Fruit fly (Drosophila melanogaster): ENCODE data around the gene CG31496.

Gene CG31496

dm6 chr3R:7346445-7346844 lies 1.6 kb downstream of the CG31496 start, which contains the start of gene nxf4 (continued):
- TF ChIP-seq CG6276 (GFP tag; optimal IDR thresholded peaks at IDR 0.05), result no peak
- TF ChIP-seq svp (GFP tag), result peak; percentile 67
- peak; percentile 8 for TF ChIP-seq Sox14 (GFP tag; optimal IDR thresholded peaks at IDR 0.05)
- TF ChIP-seq CG6792 (GFP tag; optimal IDR thresholded peaks at IDR 0.05), result no peak

- no peak for TF ChIP-seq Sox102F (GFP tag; optimal IDR thresholded peaks at IDR 0.05)
- no peak for TF ChIP-seq eg (GFP tag; IDR thresholded peaks at IDR 0.05)
- no peak for TF ChIP-seq net (GFP tag; optimal IDR thresholded peaks at IDR 0.05)
- TF ChIP-seq CG34406 (GFP tag; optimal IDR thresholded peaks at IDR 0.05), result no peak
- no peak for TF ChIP-seq CG7368 (GFP tag; optimal IDR thresholded peaks at IDR 0.05)
- TF ChIP-seq CG15336 (GFP tag; IDR thresholded peaks at IDR 0.05), result no peak
- no peak for TF ChIP-seq CG8119 (GFP tag; IDR thresholded peaks at IDR 0.05)
- no peak for TF ChIP-seq esn (GFP tag; optimal IDR thresholded peaks at IDR 0.05)
Measured at dm6 chr3R:7349452-7349851, 4.6 kb downstream of the CG31496 start, which contains the start of gene CG43290. CG43290 (minus strand) TSS chr3R:7349552.

- TF ChIP-seq fkh (GFP tag; optimal IDR thresholded peaks at IDR 0.05) (no peak), Eip75B (GFP tag; optimal IDR thresholded peaks at IDR 0.05) (no peak), Sox102F (GFP tag; optimal IDR thresholded peaks at IDR 0.05) (no peak), achi (GFP tag; optimal IDR thresholded peaks at IDR 0.05) (no peak), Gug (GFP tag; IDR thresholded peaks at IDR 0.05) (no peak), CG31627 (GFP tag; optimal IDR thresholded peaks at IDR 0.05) (no peak), CG7368 (GFP tag; optimal IDR thresholded peaks at IDR 0.05) (no peak), Hr39 (GFP tag; optimal IDR thresholded peaks at IDR 0.05) (no peak), CG11762 (GFP tag; optimal IDR thresholded peaks at IDR 0.05; ENCODE audit: insufficient read depth) (no peak), svp (GFP tag) (no peak), Ets96B (tag; optimal IDR thresholded peaks at IDR 0.05) (no peak), Eip93F (GFP tag; optimal IDR thresholded peaks at IDR 0.05) (no peak), Hr4 (GFP tag; optimal IDR thresholded peaks at IDR 0.05) (no peak), CG8319 (GFP tag; optimal IDR thresholded peaks at IDR 0.05) (no peak), spab (GFP tag; optimal IDR thresholded peaks at IDR 0.05) (no peak), fd59A (GFP tag; optimal IDR thresholded peaks at IDR 0.05) (no peak), CG1621 (tag; optimal IDR thresholded peaks at IDR 0.05) (no peak), lz (GFP tag; optimal IDR thresholded peaks at IDR 0.05) (no peak), acj6 (GFP tag; optimal IDR thresholded peaks at IDR 0.05) (no peak), dsx (GFP tag; optimal IDR thresholded peaks at IDR 0.05; ENCODE audit: poor library complexity, severe bottlenecking) (no peak)
Measured at dm6 chr3R:7362023-7362422, 17.2 kb downstream of the CG31496 start, which contains the start of gene CG17944. CG17944 (minus strand) TSS chr3R:7362123.

dm6 chr3R:7363673-7364072 lies 18.8 kb downstream of the CG31496 start, which contains the start of gene Mst84Dd:
Mst84Dd (minus strand) TSS chr3R:7363773.
- no peak for TF ChIP-seq Eip75B (GFP tag; optimal IDR thresholded peaks at IDR 0.05)
- no peak for TF ChIP-seq esn (GFP tag; optimal IDR thresholded peaks at IDR 0.05)
- TF ChIP-seq Hr4 (GFP tag; optimal IDR thresholded peaks at IDR 0.05), result no peak

dm6 chr3R:7364573-7364972 lies 19.7 kb downstream of the CG31496 start, which contains the start of gene Mst84Dc:
Mst84Dc (minus strand) TSS chr3R:7364673.
- no peak for TF ChIP-seq vri (GFP tag; optimal IDR thresholded peaks at IDR 0.05)
- TF ChIP-seq Hr38 (GFP tag; optimal IDR thresholded peaks at IDR 0.05), result no peak

dm6 chr3R:7365527-7365926 lies 20.7 kb downstream of the CG31496 start, which contains the start of the genes Mst84Db and Mst84Da:
Mst84Db (minus strand) TSS chr3R:7365627.
Mst84Da (plus strand) TSS chr3R:7365850.
- TF ChIP-seq CG15336 (GFP tag; IDR thresholded peaks at IDR 0.05), result no peak
- TF ChIP-seq pdm3 (GFP tag; optimal IDR thresholded peaks at IDR 0.05), result no peak
- TF ChIP-seq CG34406 (GFP tag; optimal IDR thresholded peaks at IDR 0.05), result no peak
- no peak for TF ChIP-seq net (GFP tag; optimal IDR thresholded peaks at IDR 0.05)
- no peak for TF ChIP-seq Sox15 (GFP tag; optimal IDR thresholded peaks at IDR 0.05)
- TF ChIP-seq eg (GFP tag; IDR thresholded peaks at IDR 0.05), result no peak
- no peak for TF ChIP-seq CG6808 (GFP tag; optimal IDR thresholded peaks at IDR 0.05)
- no peak for TF ChIP-seq Hr4 (GFP tag; optimal IDR thresholded peaks at IDR 0.05)
